Fruit fly (Drosophila melanogaster) whole organism, embryonic: ENCODE results near the gene RhoGAP100F.

ENCODE experiments used
- Ada2b ChIP-seq: fragments of 200-800 bp; sonication (Bioruptor generic); IDR thresholded peaks from 2 replicates; pipeline ENCODE4 v1.3.6; 2022; ENCODE audit warnings: missing biosample characterization, missing genetic modification characterization
- Atf3 ChIP-seq: fragments of 200-800 bp; sonication (Bioruptor generic); optimal IDR thresholded peaks from 3 replicates; lab custom pipeline; 2016; ENCODE audit warnings: missing biosample characterization, missing genetic modification characterization
- Atf6 ChIP-seq: fragments of 200-800 bp; sonication (Bioruptor generic); IDR thresholded peaks from 2 replicates; pipeline ENCODE4 v1.3.6; 2022; ENCODE audit warnings: missing biosample characterization, missing genetic modification characterization
- BtbVII ChIP-seq: fragments of 200-800 bp; sonication (Bioruptor generic); optimal IDR thresholded peaks from 3 replicates; lab custom pipeline; 2017; ENCODE audit warnings: missing biosample characterization, mild to moderate bottlenecking, missing genetic modification characterization
- CG10366 ChIP-seq: fragments of 200-800 bp; sonication (Bioruptor generic); IDR thresholded peaks from 2 replicates; pipeline ENCODE4 v1.3.6; 2022; ENCODE audit warnings: missing biosample characterization, missing genetic modification characterization
- CG10543 ChIP-seq: fragments of 200-800 bp; sonication (Bioruptor generic); optimal IDR thresholded peaks from 3 replicates; lab custom pipeline; 2017; ENCODE audit warnings: missing biosample characterization, mild to moderate bottlenecking, missing genetic modification characterization, moderate library complexity
- CG11247 ChIP-seq: fragments of 200-800 bp; sonication (Bioruptor generic); IDR thresholded peaks from 2 replicates; pipeline ENCODE4 v1.3.6; 2022; ENCODE audit warnings: missing biosample characterization, missing genetic modification characterization
- CG12219 ChIP-seq: fragments of 200-800 bp; sonication (Bioruptor generic); optimal IDR thresholded peaks from 3 replicates; lab custom pipeline; 2018; ENCODE audit warnings: missing biosample characterization, mild to moderate bottlenecking, missing genetic modification characterization
- CG1529 ChIP-seq: fragments of 200-800 bp; sonication (Bioruptor generic); optimal IDR thresholded peaks from 3 replicates; lab custom pipeline; 2018; ENCODE audit warnings: missing biosample characterization, missing genetic modification characterization
- CG1603 ChIP-seq: fragments of 200-800 bp; sonication (Bioruptor generic); optimal IDR thresholded peaks from 2 replicates; lab custom pipeline; 2019; ENCODE audit warnings: missing biosample characterization, mild to moderate bottlenecking, missing genetic modification characterization, moderate library complexity
- CG17359 ChIP-seq: fragments of 200-800 bp; sonication (Bioruptor generic); optimal IDR thresholded peaks from 3 replicates; lab custom pipeline; 2018; ENCODE audit warnings: missing biosample characterization, mild to moderate bottlenecking, missing genetic modification characterization, moderate library complexity
- CG42726 ChIP-seq: fragments of 200-800 bp; sonication (Bioruptor generic); IDR thresholded peaks from 2 replicates; pipeline ENCODE4 v1.3.6; 2022; ENCODE audit warnings: missing biosample characterization, missing genetic modification characterization; ENCODE audit not compliant: partially characterized antibody
- CG4328 ChIP-seq: fragments of 200-800 bp; sonication (Bioruptor generic); optimal IDR thresholded peaks from 3 replicates; lab custom pipeline; 2017; ENCODE audit warnings: missing biosample characterization, missing genetic modification reagents, missing genetic modification characterization
- CG4730 ChIP-seq: fragments of 200-800 bp; sonication (Bioruptor generic); IDR thresholded peaks from 2 replicates; pipeline ENCODE4 v1.3.6; 2022; ENCODE audit warnings: missing biosample characterization, missing genetic modification characterization
- CG6765 ChIP-seq: fragments of 200-800 bp; sonication (Bioruptor generic); optimal IDR thresholded peaks from 3 replicates; lab custom pipeline; 2017; ENCODE audit warnings: missing biosample characterization, mild to moderate bottlenecking, missing genetic modification characterization
- CG7839 ChIP-seq: fragments of 200-800 bp; sonication (Bioruptor generic); optimal IDR thresholded peaks from 3 replicates; lab custom pipeline; 2018; ENCODE audit warnings: missing biosample characterization, mild to moderate bottlenecking, missing genetic modification characterization, moderate library complexity
- CHES-1-like ChIP-seq: fragments of 200-800 bp; sonication (Bioruptor generic); optimal IDR thresholded peaks from 2 replicates; lab custom pipeline; 2016; ENCODE audit warnings: missing biosample characterization, missing genetic modification characterization
- Camta ChIP-seq: fragments of 200-800 bp; sonication (Bioruptor generic); optimal IDR thresholded peaks from 2 replicates; lab custom pipeline; 2016; ENCODE audit warnings: missing biosample characterization, missing genetic modification characterization
- Deaf1 ChIP-seq: fragments of 200-800 bp; optimal IDR thresholded peaks from 3 replicates; lab custom pipeline; 2019; ENCODE audit warnings: missing biosample characterization, mild to moderate bottlenecking, missing genetic modification characterization, moderate library complexity
- Drgx ChIP-seq: fragments of 200-800 bp; sonication (Bioruptor generic); IDR thresholded peaks from 2 replicates; pipeline ENCODE4 v1.3.6; 2022; ENCODE audit warnings: missing biosample characterization, missing genetic modification characterization
- E2f1 ChIP-seq: fragments of 200-800 bp; sonication (Bioruptor generic); IDR thresholded peaks from 2 replicates; pipeline ENCODE4 v1.3.6; 2022; ENCODE audit warnings: missing biosample characterization, missing genetic modification characterization
- Ets65A ChIP-seq: fragments of 200-800 bp; sonication (Bioruptor generic); peaks from one replicate; lab custom pipeline; 2016; ENCODE audit warnings: missing biosample characterization, missing genetic modification characterization
- HLH4C ChIP-seq: fragments of 200-800 bp; sonication (Bioruptor generic); IDR thresholded peaks from 3 replicates; pipeline ENCODE4 v1.3.6; 2022; ENCODE audit warnings: missing biosample characterization, missing genetic modification characterization; ENCODE audit not compliant: partially characterized antibody
- Hr39 ChIP-seq: fragments of >200 bp; optimal IDR thresholded peaks from 2 replicates; lab custom pipeline; 2017
- Hr78 ChIP-seq, 2 experiments: fragments of 200-800 bp in 1 of 2; fragments of >200 bp in 1 of 2; sonication (Bioruptor generic) in 1 of 2; optimal IDR thresholded peaks; 2 replicates each; lab custom pipeline; 2017 to 2019; ENCODE audit warnings: missing biosample characterization in 2 of 2, missing genetic modification characterization in 2 of 2, mild to moderate bottlenecking in 1 of 2, moderate library complexity in 1 of 2
- Hsf ChIP-seq: fragments of 200-800 bp; sonication (Bioruptor generic); optimal IDR thresholded peaks from 3 replicates; lab custom pipeline; 2016; ENCODE audit warnings: missing biosample characterization, missing genetic modification characterization
- Lpt ChIP-seq: fragments of >200 bp; optimal IDR thresholded peaks from 2 replicates; lab custom pipeline; 2018; ENCODE audit warnings: missing biosample characterization, missing genetic modification characterization
- Nf-YA ChIP-seq: fragments of 200-800 bp; sonication (Bioruptor generic); IDR thresholded peaks from 2 replicates; pipeline ENCODE4 v1.3.6; 2022; ENCODE audit warnings: missing biosample characterization, missing genetic modification characterization
- Oaz ChIP-seq: fragments of 200-800 bp; sonication (Bioruptor generic); IDR thresholded peaks from 2 replicates; pipeline ENCODE4 v1.3.6; 2022; ENCODE audit warnings: missing biosample characterization, missing genetic modification characterization
- Ptx1 ChIP-seq: fragments of 200-800 bp; sonication (Bioruptor generic); IDR thresholded peaks from 2 replicates; pipeline ENCODE4 v1.3.6; 2022; ENCODE audit warnings: missing biosample characterization, missing genetic modification characterization
- Sox102F ChIP-seq: fragments of 200-800 bp; sonication (Bioruptor generic); optimal IDR thresholded peaks from 2 replicates; lab custom pipeline; 2018; ENCODE audit warnings: missing biosample characterization, mild to moderate bottlenecking, missing genetic modification characterization, moderate library complexity
- TFAM ChIP-seq: fragments of 200-800 bp; sonication (Bioruptor generic); optimal IDR thresholded peaks from 2 replicates; lab custom pipeline; 2017; ENCODE audit warnings: missing biosample characterization, missing genetic modification characterization, inconsistent platforms
- al ChIP-seq: fragments of 200-800 bp; sonication (Bioruptor generic); IDR thresholded peaks from 2 replicates; pipeline ENCODE4 v1.3.6; 2022; ENCODE audit warnings: missing biosample characterization, missing genetic modification characterization
- cad ChIP-seq: fragments of >200 bp; optimal IDR thresholded peaks from 2 replicates; lab custom pipeline; 2017; ENCODE audit warnings: missing biosample characterization, missing genetic modification characterization
- chm ChIP-seq: fragments of 200-800 bp; sonication (Bioruptor generic); IDR thresholded peaks from 2 replicates; pipeline ENCODE4 v1.3.6; 2022; ENCODE audit warnings: missing biosample characterization, missing genetic modification characterization
- dmrt11E ChIP-seq: fragments of 200-800 bp; sonication (Bioruptor generic); optimal IDR thresholded peaks from 3 replicates; lab custom pipeline; 2018; ENCODE audit warnings: missing biosample characterization, mild to moderate bottlenecking, missing genetic modification characterization, moderate library complexity
- dmrt99B ChIP-seq: fragments of 200-800 bp; sonication (Bioruptor generic); optimal IDR thresholded peaks from 2 replicates; lab custom pipeline; 2018; ENCODE audit warnings: missing biosample characterization, mild to moderate bottlenecking, missing genetic modification characterization, moderate library complexity
- dysf ChIP-seq: fragments of 200-800 bp; sonication (Bioruptor generic); IDR thresholded peaks from 3 replicates; pipeline ENCODE4 v1.3.6; 2022; ENCODE audit warnings: missing biosample characterization, missing genetic modification characterization
- gsb ChIP-seq: fragments of 200-800 bp; sonication (Bioruptor generic); IDR thresholded peaks from 2 replicates; pipeline ENCODE4 v1.3.6; 2022; ENCODE audit warnings: missing biosample characterization, missing genetic modification characterization
- gt ChIP-seq: fragments of 200-800 bp; sonication (Bioruptor generic); IDR thresholded peaks from 2 replicates; pipeline ENCODE4 v1.3.6; 2022; ENCODE audit warnings: missing biosample characterization, missing genetic modification characterization
- her ChIP-seq: fragments of 200-800 bp; sonication (Bioruptor generic); optimal IDR thresholded peaks from 2 replicates; lab custom pipeline; 2016; ENCODE audit warnings: missing biosample characterization, missing genetic modification characterization
- nom ChIP-seq: fragments of 200-800 bp; sonication (Bioruptor generic); optimal IDR thresholded peaks from 2 replicates; lab custom pipeline; 2017; ENCODE audit warnings: missing biosample characterization, missing genetic modification characterization, mild to moderate bottlenecking, moderate library complexity, missing genetic modification reagents
- phol ChIP-seq: fragments of 200-800 bp; sonication (Bioruptor generic); optimal IDR thresholded peaks from 3 replicates; lab custom pipeline; 2018; ENCODE audit warnings: missing biosample characterization, mild to moderate bottlenecking, missing genetic modification characterization, moderate library complexity
- ro ChIP-seq: fragments of 200-800 bp; sonication (Bioruptor generic); IDR thresholded peaks from 2 replicates; pipeline ENCODE4 v1.3.6; 2022; ENCODE audit warnings: missing biosample characterization, missing genetic modification characterization
- sens-2 ChIP-seq: fragments of 200-800 bp; sonication (Bioruptor generic); IDR thresholded peaks from 2 replicates; pipeline ENCODE4 v1.3.6; 2022; ENCODE audit warnings: missing biosample characterization, missing genetic modification characterization
- sqz ChIP-seq: fragments of 200-800 bp; sonication (Bioruptor generic); optimal IDR thresholded peaks from 3 replicates; lab custom pipeline; 2018; ENCODE audit warnings: missing biosample characterization, mild to moderate bottlenecking, missing genetic modification characterization
- tll ChIP-seq, 2 experiments: fragments of 200-800 bp in 1 of 2; fragments of >200 bp in 1 of 2; sonication (Bioruptor generic) in 1 of 2; optimal IDR thresholded peaks; 2 replicates each; lab custom pipeline; 2017 to 2019; ENCODE audit warnings: missing biosample characterization in 2 of 2, missing genetic modification characterization in 2 of 2, mild to moderate bottlenecking in 1 of 2, moderate library complexity in 1 of 2
- vnd ChIP-seq: fragments of 200-800 bp; sonication (Bioruptor generic); IDR thresholded peaks from 3 replicates; pipeline ENCODE4 v1.3.6; 2022; ENCODE audit warnings: missing biosample characterization, missing genetic modification characterization; ENCODE audit not compliant: partially characterized antibody
- yki ChIP-seq: fragments of >200 bp; optimal IDR thresholded peaks from 3 replicates; lab custom pipeline; 2018
- z ChIP-seq: fragments of 200-800 bp; sonication (Bioruptor generic); IDR thresholded peaks from 3 replicates; pipeline ENCODE4 v1.3.6; 2022; ENCODE audit warnings: missing biosample characterization, missing genetic modification characterization

RhoGAP100F gene

DNA sequence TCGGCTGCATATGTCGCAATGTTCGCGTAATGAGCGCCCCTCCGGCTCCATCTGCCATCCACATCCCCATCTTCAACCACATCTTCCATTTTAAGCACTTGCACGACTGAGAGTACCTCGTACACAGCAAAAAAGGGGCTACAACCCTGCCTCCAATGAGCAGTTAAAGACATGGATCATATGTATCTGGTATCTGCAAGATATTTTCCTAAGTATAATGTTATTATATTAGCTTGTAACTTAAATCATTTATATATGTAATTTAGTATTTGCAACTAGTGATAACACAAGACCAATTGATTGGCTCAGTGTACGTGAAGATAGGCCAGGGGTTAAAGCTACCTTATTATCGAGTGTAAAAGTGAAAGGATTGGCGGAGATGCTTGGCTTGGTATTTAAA is 49.7 kb upstream of the RhoGAP100F start (continued):
- no peak for TF ChIP-seq vnd (GFP tag; lab: Robert Waterston, UW)
- TF ChIP-seq Oaz (GFP tag; lab: Robert Waterston, UW), result no peak
- no peak for TF ChIP-seq Nf-YA
- TF ChIP-seq Atf6 (GFP tag; lab: Robert Waterston, UW), result no peak
- TF ChIP-seq Hsf (GFP tag; lab: Kevin White, UChicago), result no peak
- no peak for TF ChIP-seq Deaf1 (tag; lab: Kevin White, UChicago)
- no peak for TF ChIP-seq yki (lab: Kevin White, UChicago)
- peak; percentile 3 for TF ChIP-seq CG17359 (tag; lab: Kevin White, UChicago)
- peak; percentile 29 for TF ChIP-seq dmrt99B
- no peak for TF ChIP-seq TFAM (GFP tag; lab: Kevin White, UChicago)
- TF ChIP-seq Ets65A (GFP tag; lab: Kevin White, UChicago), result peak; percentile 38
- no peak for TF ChIP-seq CG7839 (tag; lab: Kevin White, UChicago)
- no peak for TF ChIP-seq dmrt11E (tag; lab: Kevin White, UChicago)
- peak; percentile 7 for TF ChIP-seq Sox102F (GFP tag; lab: Kevin White, UChicago)
- TF ChIP-seq CG42726 (GFP tag; lab: Robert Waterston, UW), result no peak
- TF ChIP-seq phol, result peak; percentile 5
- TF ChIP-seq her, result no peak
- no peak for TF ChIP-seq Hr78 (GFP tag; optimal IDR thresholded peaks at IDR 0.05; lab: Kevin White, UChicago)
- TF ChIP-seq CG12219 (GFP tag; lab: Kevin White, UChicago), result no peak
- no peak for TF ChIP-seq CG1529 (GFP tag; lab: Kevin White, UChicago)
- TF ChIP-seq CG1603, result peak; percentile 30
- TF ChIP-seq Lpt (GFP tag; lab: Kevin White, UChicago), result no peak
- TF ChIP-seq nom (GFP tag; lab: Kevin White, UChicago), result peak; percentile 40
- TF ChIP-seq CHES-1-like, result no peak
- TF ChIP-seq gt, result no peak
- TF ChIP-seq sqz (GFP tag; lab: Kevin White, UChicago), result no peak
- no peak for TF ChIP-seq BtbVII (GFP tag; lab: Kevin White, UChicago)
- TF ChIP-seq E2f1 (GFP tag; lab: Robert Waterston, UW), result no peak
- no peak for TF ChIP-seq CG4328 (GFP tag; lab: Kevin White, UChicago)
- 0 out of 3 replicates have a peak, but pooled peaks have one; percentile 30 for TF ChIP-seq dysf
- TF ChIP-seq CG4730, result no peak
- no peak for TF ChIP-seq CG10366 (GFP tag; lab: Robert Waterston, UW)
- TF ChIP-seq Drgx, result peak; percentile 73

DNA sequence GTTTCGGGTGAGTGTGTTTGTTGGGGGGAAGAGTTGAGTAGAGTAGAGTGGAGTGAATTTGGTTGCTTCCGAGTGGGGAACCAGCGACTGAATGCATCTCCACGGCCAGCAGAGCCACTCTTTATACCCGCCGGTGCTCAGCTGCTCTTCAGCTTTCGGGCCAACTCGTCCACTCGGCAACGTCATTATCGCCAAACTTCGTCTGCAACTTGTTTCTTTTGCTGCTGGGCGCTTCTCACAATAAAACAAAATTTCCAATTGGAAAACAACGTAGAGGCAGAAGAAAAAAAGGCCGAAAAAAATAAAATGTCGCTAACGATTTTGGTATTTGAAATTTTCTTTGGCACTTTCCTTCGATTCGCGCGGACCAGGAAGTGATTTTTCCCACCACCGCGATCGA is 47.7 kb upstream of the RhoGAP100F start, which contains the start of gene CG2150:
Gene CG2150, minus strand, starts transcription at position 101 of the 400 bp plus-strand sequence.
- TF ChIP-seq Deaf1 (tag; lab: Kevin White, UChicago) (peak; percentile 55), HLH4C (no peak), z (GFP tag; lab: Robert Waterston, UW) (peak; percentile 45; the same call in 1 of the 3 replicates)

DNA sequence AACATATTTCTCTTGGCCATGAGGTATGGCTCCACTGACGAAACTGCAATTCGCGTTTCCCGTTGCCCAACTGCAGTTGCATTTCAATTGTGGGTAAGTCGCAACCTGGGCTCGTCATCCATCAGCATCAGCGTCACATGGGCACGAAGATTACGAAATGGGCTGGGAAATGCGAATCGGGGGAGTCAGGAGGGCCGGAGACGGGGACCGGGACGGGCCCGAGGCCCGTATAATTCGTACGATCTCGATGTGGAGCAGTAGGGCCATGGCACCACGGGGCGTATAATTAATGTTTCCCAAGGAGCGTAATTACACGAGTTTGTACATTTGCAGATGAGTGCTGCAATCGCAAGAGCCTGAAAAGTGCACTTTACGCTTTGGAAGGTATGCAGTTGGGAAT is 47.3 kb upstream of the RhoGAP100F start:
- no peak for TF ChIP-seq tll (GFP tag; optimal IDR thresholded peaks at IDR 0.05; lab: Kevin White, UChicago)
- TF ChIP-seq E2f1 (GFP tag; lab: Robert Waterston, UW), result no peak
- TF ChIP-seq Ada2b, result no peak
- TF ChIP-seq Camta, result no peak
- no peak for TF ChIP-seq Hr39 (lab: Kevin White, UChicago)
- no peak for TF ChIP-seq cad (GFP tag; lab: Kevin White, UChicago)
- no peak for TF ChIP-seq sens-2 (GFP tag; lab: Robert Waterston, UW)
- TF ChIP-seq gsb (GFP tag; lab: Robert Waterston, UW), result no peak
- no peak for TF ChIP-seq Atf3
- TF ChIP-seq CG10543 (GFP tag; lab: Kevin White, UChicago), result no peak
- TF ChIP-seq ro, result no peak
- TF ChIP-seq al (GFP tag; lab: Robert Waterston, UW), result no peak
- TF ChIP-seq chm (GFP tag; lab: Robert Waterston, UW), result no peak
- no peak for TF ChIP-seq Ptx1 (GFP tag; lab: Robert Waterston, UW)
- TF ChIP-seq CG11247 (GFP tag; lab: Robert Waterston, UW), result no peak
- no peak for TF ChIP-seq CG6765 (GFP tag; lab: Kevin White, UChicago)
